Fruit fly (Drosophila melanogaster) whole organism, embryonic: Measurements from ENCODE around the gene STUB1.

Source experiments
- B-H2 ChIP-seq: fragments of 200-800 bp; sonication (Bioruptor generic); optimal IDR thresholded peaks from 2 replicates; lab custom pipeline; 2018; ENCODE audit warnings: missing biosample characterization, mild to moderate bottlenecking, missing genetic modification characterization
- CG10147 ChIP-seq: fragments of 200-800 bp; sonication (Bioruptor generic); optimal IDR thresholded peaks from 2 replicates; lab custom pipeline; 2019; ENCODE audit warnings: missing biosample characterization, mild to moderate bottlenecking, missing genetic modification characterization, moderate library complexity
- CG10959 ChIP-seq: fragments of 200-800 bp; sonication (Bioruptor generic); IDR thresholded peaks from 2 replicates; pipeline ENCODE4 v1.3.6; 2022; ENCODE audit warnings: missing biosample characterization, missing genetic modification characterization
- CG11456 ChIP-seq: fragments of 200-800 bp; sonication (Bioruptor generic); IDR thresholded peaks from 3 replicates; pipeline ENCODE4 v1.3.6; 2022; ENCODE audit warnings: missing biosample characterization, missing genetic modification characterization
- CG13894 ChIP-seq: fragments of 200-800 bp; sonication (Bioruptor generic); optimal IDR thresholded peaks from 3 replicates; lab custom pipeline; 2018; ENCODE audit warnings: missing biosample characterization, mild to moderate bottlenecking, missing genetic modification characterization, moderate library complexity
- CG14667 ChIP-seq: fragments of 200-800 bp; sonication (Bioruptor generic); IDR thresholded peaks from 2 replicates; pipeline ENCODE4 v1.3.6; 2022; ENCODE audit warnings: missing biosample characterization, missing genetic modification characterization
- CG1529 ChIP-seq: fragments of 200-800 bp; sonication (Bioruptor generic); optimal IDR thresholded peaks from 3 replicates; lab custom pipeline; 2018; ENCODE audit warnings: missing biosample characterization, missing genetic modification characterization
- CG15479 ChIP-seq: fragments of 200-800 bp; sonication (Bioruptor generic); optimal IDR thresholded peaks from 3 replicates; lab custom pipeline; 2019; ENCODE audit warnings: missing biosample characterization, mild to moderate bottlenecking, missing genetic modification characterization, moderate library complexity
- CG1647 ChIP-seq: fragments of 200-800 bp; sonication (Bioruptor generic); optimal IDR thresholded peaks from 3 replicates; lab custom pipeline; 2016; ENCODE audit warnings: missing biosample characterization, missing genetic modification characterization
- CG17361 ChIP-seq: fragments of 200-800 bp; sonication (Bioruptor generic); IDR thresholded peaks from 3 replicates; pipeline ENCODE4 v1.3.6; 2022; ENCODE audit warnings: missing biosample characterization, missing genetic modification characterization
- CG17385 ChIP-seq: fragments of 200-800 bp; sonication (Bioruptor generic); optimal IDR thresholded peaks from 3 replicates; lab custom pipeline; 2018; ENCODE audit warnings: missing biosample characterization, mild to moderate bottlenecking, missing genetic modification characterization
- CG1832 ChIP-seq: fragments of 200-800 bp; sonication (Bioruptor generic); optimal IDR thresholded peaks from 2 replicates; lab custom pipeline; 2017; ENCODE audit warnings: missing biosample characterization, mild to moderate bottlenecking, missing genetic modification characterization, inconsistent platforms
- CG2129 ChIP-seq: fragments of 200-800 bp; sonication (Bioruptor generic); IDR thresholded peaks from 2 replicates; pipeline ENCODE4 v1.3.6; 2022; ENCODE audit warnings: missing biosample characterization, missing genetic modification characterization; ENCODE audit not compliant: partially characterized antibody
- CG2199 ChIP-seq: fragments of 200-800 bp; sonication (Bioruptor generic); IDR thresholded peaks from 3 replicates; pipeline ENCODE4 v1.3.6; 2022; ENCODE audit warnings: missing biosample characterization, missing genetic modification characterization
- CG2712 ChIP-seq: fragments of 200-800 bp; optimal IDR thresholded peaks from 3 replicates; lab custom pipeline; 2019; ENCODE audit warnings: missing biosample characterization, mild to moderate bottlenecking, missing genetic modification characterization, moderate library complexity
- CG3281 ChIP-seq: fragments of 200-800 bp; sonication (Bioruptor generic); optimal IDR thresholded peaks from 3 replicates; lab custom pipeline; 2017; ENCODE audit warnings: missing biosample characterization, mild to moderate bottlenecking, missing genetic modification characterization
- CG33213 ChIP-seq: fragments of 200-800 bp; sonication (Bioruptor generic); optimal IDR thresholded peaks from 3 replicates; lab custom pipeline; 2016; ENCODE audit warnings: missing biosample characterization, missing genetic modification characterization
- CG4404 ChIP-seq: fragments of 200-800 bp; sonication (Bioruptor generic); IDR thresholded peaks from 2 replicates; pipeline ENCODE4 v1.3.6; 2022; ENCODE audit warnings: missing biosample characterization, missing genetic modification characterization
- CG4854 ChIP-seq: fragments of 200-800 bp; sonication (Bioruptor generic); optimal IDR thresholded peaks from 2 replicates; lab custom pipeline; 2016; ENCODE audit warnings: missing biosample characterization, missing genetic modification characterization, inconsistent platforms
- CG6791 ChIP-seq: fragments of 200-800 bp; sonication (Bioruptor generic); IDR thresholded peaks from 3 replicates; pipeline ENCODE4 v1.3.6; 2022; ENCODE audit warnings: missing biosample characterization, missing genetic modification characterization; ENCODE audit not compliant: partially characterized antibody
- CG7928 ChIP-seq: fragments of 200-800 bp; sonication (Bioruptor generic); optimal IDR thresholded peaks from 2 replicates; lab custom pipeline; 2017; ENCODE audit warnings: missing biosample characterization, mild to moderate bottlenecking, missing genetic modification characterization
- CG9817 ChIP-seq: fragments of 200-800 bp; sonication (Bioruptor generic); optimal IDR thresholded peaks from 2 replicates; lab custom pipeline; 2018; ENCODE audit warnings: missing biosample characterization, mild to moderate bottlenecking, missing genetic modification characterization, moderate library complexity
- CHES-1-like ChIP-seq: fragments of 200-800 bp; sonication (Bioruptor generic); optimal IDR thresholded peaks from 2 replicates; lab custom pipeline; 2016; ENCODE audit warnings: missing biosample characterization, missing genetic modification characterization
- Chrac-16 ChIP-seq: fragments of 200-800 bp; sonication (Bioruptor generic); optimal IDR thresholded peaks from 3 replicates; lab custom pipeline; 2016; ENCODE audit warnings: missing biosample characterization, missing genetic modification characterization
- ERR ChIP-seq: fragments of 200-800 bp; sonication (Bioruptor generic); optimal IDR thresholded peaks from 2 replicates; lab custom pipeline; 2016; ENCODE audit warnings: missing biosample characterization, missing genetic modification characterization
- Fer1 ChIP-seq: fragments of 200-800 bp; sonication (Bioruptor generic); optimal IDR thresholded peaks from 2 replicates; lab custom pipeline; 2017; ENCODE audit warnings: missing biosample characterization, mild to moderate bottlenecking, missing genetic modification characterization
- HLH4C ChIP-seq: fragments of 200-800 bp; sonication (Bioruptor generic); IDR thresholded peaks from 3 replicates; pipeline ENCODE4 v1.3.6; 2022; ENCODE audit warnings: missing biosample characterization, missing genetic modification characterization; ENCODE audit not compliant: partially characterized antibody
- HmgZ ChIP-seq: fragments of 200-800 bp; sonication (Bioruptor generic); optimal IDR thresholded peaks from 2 replicates; lab custom pipeline; 2018; ENCODE audit warnings: missing biosample characterization, mild to moderate bottlenecking, missing genetic modification characterization
- Hr39 ChIP-seq: fragments of >200 bp; optimal IDR thresholded peaks from 2 replicates; lab custom pipeline; 2017
- Mes4 ChIP-seq: fragments of 200-800 bp; sonication (Bioruptor generic); optimal IDR thresholded peaks from 2 replicates; lab custom pipeline; 2016; ENCODE audit warnings: missing biosample characterization, missing genetic modification characterization
- NFAT ChIP-seq: fragments of 200-800 bp; sonication (Bioruptor generic); IDR thresholded peaks from 2 replicates; pipeline ENCODE4 v1.3.6; 2022; ENCODE audit warnings: missing biosample characterization, missing genetic modification characterization
- NK7.1 ChIP-seq: fragments of 200-800 bp; sonication (Bioruptor generic); optimal IDR thresholded peaks from 3 replicates; lab custom pipeline; 2016; ENCODE audit warnings: missing biosample characterization, missing genetic modification characterization
- Rx ChIP-seq: fragments of 200-800 bp; sonication (Bioruptor generic); IDR thresholded peaks from 2 replicates; pipeline ENCODE4 v1.3.6; 2022; ENCODE audit warnings: missing biosample characterization, missing genetic modification characterization
- Side ChIP-seq: fragments of 200-800 bp; sonication (Bioruptor generic); optimal IDR thresholded peaks from 2 replicates; lab custom pipeline; 2016; ENCODE audit warnings: missing biosample characterization, missing genetic modification characterization
- Sox100B ChIP-seq: fragments of 200-800 bp; sonication (Bioruptor generic); optimal IDR thresholded peaks from 3 replicates; lab custom pipeline; 2018; ENCODE audit warnings: missing biosample characterization, mild to moderate bottlenecking, missing genetic modification characterization
- Sry-δ ChIP-seq: fragments of 200-800 bp; sonication (Bioruptor generic); optimal IDR thresholded peaks from 2 replicates; lab custom pipeline; 2016; ENCODE audit warnings: missing biosample characterization, missing genetic modification characterization
- Taf1 ChIP-seq: fragments of 200-800 bp; sonication (Bioruptor generic); IDR thresholded peaks from 2 replicates; pipeline ENCODE4 v1.3.6; 2022; ENCODE audit warnings: missing biosample characterization, missing genetic modification characterization
- ap ChIP-seq: fragments of 200-800 bp; sonication (Bioruptor generic); IDR thresholded peaks from 2 replicates; pipeline ENCODE4 v1.3.6; 2022; ENCODE audit warnings: missing biosample characterization, missing genetic modification characterization
- caup ChIP-seq: fragments of 200-800 bp; sonication (Bioruptor generic); optimal IDR thresholded peaks from 3 replicates; lab custom pipeline; 2017; ENCODE audit warnings: missing biosample characterization, mild to moderate bottlenecking, missing genetic modification characterization, moderate library complexity; ENCODE audit not compliant: severe bottlenecking
- kni ChIP-seq: fragments of 200-800 bp; sonication (Bioruptor generic); optimal IDR thresholded peaks from 3 replicates; lab custom pipeline; 2017; ENCODE audit warnings: mild to moderate bottlenecking, missing biosample characterization, missing genetic modification reagents, missing genetic modification characterization
- lilli ChIP-seq: fragments of 200-800 bp; sonication (Bioruptor generic); optimal IDR thresholded peaks from 3 replicates; lab custom pipeline; 2016; ENCODE audit warnings: missing biosample characterization, missing genetic modification characterization
- nerfin-1 ChIP-seq: fragments of 200-800 bp; sonication (Bioruptor generic); optimal IDR thresholded peaks from 3 replicates; lab custom pipeline; 2019; ENCODE audit warnings: missing biosample characterization, mild to moderate bottlenecking, missing genetic modification characterization, moderate library complexity
- pfk ChIP-seq: fragments of 200-800 bp; sonication (Bioruptor generic); optimal IDR thresholded peaks from 2 replicates; lab custom pipeline; 2018; ENCODE audit warnings: missing biosample characterization, mild to moderate bottlenecking, missing genetic modification characterization, moderate library complexity
- pros ChIP-seq: fragments of 200-800 bp; sonication (Bioruptor generic); optimal IDR thresholded peaks from 3 replicates; lab custom pipeline; 2019; ENCODE audit warnings: missing biosample characterization, mild to moderate bottlenecking, missing genetic modification characterization, moderate library complexity
- sens-2 ChIP-seq: fragments of 200-800 bp; sonication (Bioruptor generic); IDR thresholded peaks from 2 replicates; pipeline ENCODE4 v1.3.6; 2022; ENCODE audit warnings: missing biosample characterization, missing genetic modification characterization
- shn ChIP-seq: fragments of 200-800 bp; sonication (Bioruptor generic); optimal IDR thresholded peaks from 3 replicates; lab custom pipeline; 2016; ENCODE audit warnings: missing biosample characterization, missing genetic modification characterization
- tin ChIP-seq: fragments of 200-800 bp; sonication (Bioruptor generic); optimal IDR thresholded peaks from 3 replicates; lab custom pipeline; 2016; ENCODE audit warnings: missing biosample characterization, missing genetic modification characterization
- yki ChIP-seq: fragments of >200 bp; optimal IDR thresholded peaks from 3 replicates; lab custom pipeline; 2018
- z ChIP-seq: fragments of 200-800 bp; sonication (Bioruptor generic); IDR thresholded peaks from 3 replicates; pipeline ENCODE4 v1.3.6; 2022; ENCODE audit warnings: missing biosample characterization, missing genetic modification characterization

The STUB1 gene

DNA sequence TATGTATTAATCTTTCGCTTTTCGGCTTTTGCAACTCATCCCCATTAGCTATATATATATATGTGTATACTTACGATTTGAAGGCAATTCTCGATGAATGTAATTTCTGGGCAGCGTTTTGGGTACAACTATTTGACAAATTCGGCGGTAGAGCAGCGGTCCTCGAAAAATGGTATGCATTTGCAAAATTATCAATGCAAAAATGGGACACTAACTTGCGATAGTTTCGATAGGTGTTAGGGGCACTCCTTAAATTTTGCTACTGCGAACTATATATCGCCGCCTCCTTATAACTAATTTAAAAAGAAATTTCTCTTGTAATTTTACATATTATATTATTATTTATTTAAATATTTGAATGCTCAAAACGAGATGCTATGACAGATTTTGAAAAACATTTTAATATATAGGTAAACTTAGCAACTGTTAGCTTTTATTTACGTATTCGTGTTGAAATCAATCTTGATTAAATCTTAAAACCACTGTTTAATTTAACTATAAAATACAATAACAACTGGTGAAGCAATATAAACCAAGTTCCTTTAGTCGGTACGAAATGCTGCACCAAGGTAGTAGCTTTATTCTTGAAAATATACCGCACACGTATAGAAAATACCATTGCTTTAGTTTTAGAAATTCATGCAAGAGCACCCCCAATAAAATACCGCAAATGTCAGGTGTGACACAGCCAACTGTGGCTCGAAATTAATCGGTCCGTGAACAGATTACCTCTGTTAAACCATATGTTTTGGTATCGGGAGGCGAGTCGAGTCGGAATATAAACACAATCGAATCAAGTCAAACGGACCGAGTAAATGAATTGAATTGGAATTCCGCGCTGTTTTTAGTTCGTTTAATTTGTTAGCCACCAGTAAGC lies 23.9 kb upstream of the STUB1 start, which contains the start of the genes CG5355 and Klp31E (continued):
- no peak for TF ChIP-seq CG13894 (tag; lab: Kevin White, UChicago)
- TF ChIP-seq caup: peak; percentile 61
- TF ChIP-seq Fer1 (GFP tag; lab: Kevin White, UChicago): peak; percentile 34
- TF ChIP-seq NK7.1 (GFP tag; lab: Kevin White, UChicago): peak; percentile 20
- peak; percentile 1 for TF ChIP-seq CG1529 (GFP tag; lab: Kevin White, UChicago)
- TF ChIP-seq ap (GFP tag; lab: Robert Waterston, UW): no peak
- TF ChIP-seq NFAT: peak; percentile 68; the same call in 1 of the 2 replicates
- TF ChIP-seq CG1647: peak; percentile 10
- TF ChIP-seq CG15479 (GFP tag; lab: Kevin White, UChicago): no peak
- peak; percentile 29 for TF ChIP-seq CHES-1-like (GFP tag; lab: Kevin White, UChicago)
- peak; percentile 52 for TF ChIP-seq CG33213 (GFP tag; lab: Kevin White, UChicago)
- TF ChIP-seq pros (GFP tag; lab: Kevin White, UChicago): no peak
- TF ChIP-seq z (GFP tag; lab: Robert Waterston, UW): no peak
- TF ChIP-seq shn (GFP tag; lab: Kevin White, UChicago): peak; percentile 20
- TF ChIP-seq CG2199 (GFP tag; lab: Robert Waterston, UW): 0 out of 3 replicates have a peak, but pooled peaks have one; percentile 24
- TF ChIP-seq ERR (GFP tag; lab: Kevin White, UChicago): no peak
- TF ChIP-seq CG2712 (tag; lab: Kevin White, UChicago): peak; percentile 85
- peak; percentile 31 for TF ChIP-seq nerfin-1
- peak; percentile 46 for TF ChIP-seq Mes4
- peak; percentile 69 for TF ChIP-seq Sry-δ (GFP tag; lab: Kevin White, UChicago)
- no peak for TF ChIP-seq sens-2
- peak; percentile 14 for TF ChIP-seq CG4854 (GFP tag; lab: Kevin White, UChicago)
- peak; percentile 72 for TF ChIP-seq Sox100B (GFP tag; lab: Kevin White, UChicago)
- TF ChIP-seq CG4404: no peak; the same call in 1 of the 2 replicates
- TF ChIP-seq Taf1 (GFP tag; lab: Robert Waterston, UW): no peak
- peak; percentile 65 for TF ChIP-seq HLH4C
- TF ChIP-seq CG3281: peak; percentile 64
- TF ChIP-seq CG10147 (GFP tag; lab: Kevin White, UChicago): peak; percentile 63
- peak; percentile 43; the same call in 1 of the 2 replicates for TF ChIP-seq CG14667 (GFP tag; lab: Robert Waterston, UW)
- TF ChIP-seq CG11456 (GFP tag; lab: Robert Waterston, UW): 0 out of 3 replicates have a peak, but pooled peaks have one; percentile 42
- TF ChIP-seq tin (GFP tag; lab: Kevin White, UChicago): peak; percentile 57
- no peak for TF ChIP-seq CG1832
- peak; percentile 42 for TF ChIP-seq Side
- TF ChIP-seq kni (GFP tag; lab: Kevin White, UChicago): no peak
- peak; percentile 25 for TF ChIP-seq HmgZ (tag; lab: Kevin White, UChicago)
- no peak for TF ChIP-seq Hr39 (lab: Kevin White, UChicago)
- TF ChIP-seq yki (lab: Kevin White, UChicago): no peak
- no peak for TF ChIP-seq B-H2 (GFP tag; lab: Kevin White, UChicago)
- TF ChIP-seq CG7928: no peak
- TF ChIP-seq CG17385 (GFP tag; lab: Kevin White, UChicago): peak; percentile 47
- TF ChIP-seq CG2129 (GFP tag; lab: Robert Waterston, UW): no peak; the same call in 1 of the 2 replicates
- TF ChIP-seq CG10959 (GFP tag; lab: Robert Waterston, UW): no peak
- TF ChIP-seq lilli (GFP tag; lab: Kevin White, UChicago): peak; percentile 74
- peak; percentile 57; the same call in 1 of the 3 replicates for TF ChIP-seq CG6791
- no peak for TF ChIP-seq Rx (GFP tag; lab: Robert Waterston, UW)
- peak; percentile 95 for TF ChIP-seq CG17361 (GFP tag; lab: Robert Waterston, UW)
- peak; percentile 66 for TF ChIP-seq Chrac-16 (GFP tag; lab: Kevin White, UChicago)
- TF ChIP-seq pfk: peak; percentile 41
- peak; percentile 74 for TF ChIP-seq CG9817 (tag; lab: Kevin White, UChicago)
